Worm (Caenorhabditis elegans) whole organism, late embryonic: ENCODE data around the gene srx-41.

Experiments used
- C08G9.2 ChIP-seq: sonication (generic microtip); optimal IDR thresholded peaks from 2 replicates; lab custom pipeline; 2016; ENCODE audit warnings: mild to moderate bottlenecking, missing genetic modification characterization, moderate library complexity, missing compliant biosample characterization
- F13H6.1 ChIP-seq: sonication (generic microtip); optimal IDR thresholded peaks from 2 replicates; lab custom pipeline; 2016; ENCODE audit warnings: missing genetic modification characterization, missing compliant biosample characterization
- K02D7.2 ChIP-seq: sonication (generic microtip); optimal IDR thresholded peaks from 2 replicates; lab custom pipeline; 2017; ENCODE audit warnings: mild to moderate bottlenecking, missing genetic modification characterization, missing compliant biosample characterization
- K09A11.1 ChIP-seq: sonication (generic microtip); optimal IDR thresholded peaks from 2 replicates; lab custom pipeline; 2017; ENCODE audit warnings: antibody characterized with exemption, mild to moderate bottlenecking, missing genetic modification characterization, missing compliant biosample characterization; ENCODE audit not compliant: insufficient read depth
- Y22D7AL.16 ChIP-seq: sonication (generic microtip); optimal IDR thresholded peaks from 2 replicates; lab custom pipeline; 2016; ENCODE audit warnings: missing genetic modification characterization, missing compliant biosample characterization
- ahr-1 ChIP-seq: sonication (generic microtip); optimal IDR thresholded peaks from 2 replicates; lab custom pipeline; 2016; ENCODE audit warnings: missing genetic modification characterization, missing compliant biosample characterization
- ama-1 ChIP-seq: fragments of 150-350 bp; optimal IDR thresholded peaks from 2 replicates; lab custom pipeline; 2014
- ceh-14 ChIP-seq: sonication (generic microtip); optimal IDR thresholded peaks from 2 replicates; lab custom pipeline; 2016; ENCODE audit warnings: missing genotype, missing genetic modification characterization, missing compliant biosample characterization
- ceh-2 ChIP-seq: sonication (generic microtip); optimal IDR thresholded peaks from 2 replicates; lab custom pipeline; 2016; ENCODE audit warnings: missing genotype, missing genetic modification characterization, missing compliant biosample characterization
- ceh-24 ChIP-seq: sonication (generic microtip); optimal IDR thresholded peaks from 2 replicates; lab custom pipeline; 2016; ENCODE audit warnings: mild to moderate bottlenecking, missing genetic modification characterization, missing compliant biosample characterization
- ceh-30 ChIP-seq: fragments of 150-350 bp; optimal IDR thresholded peaks from 2 replicates; lab custom pipeline; 2014; ENCODE audit warnings: missing biosample characterization, missing genetic modification characterization
- ceh-31 ChIP-seq: sonication (generic microtip); optimal IDR thresholded peaks from 2 replicates; lab custom pipeline; 2016; ENCODE audit warnings: missing genetic modification characterization, missing compliant biosample characterization
- ceh-34 ChIP-seq: sonication (generic microtip); optimal IDR thresholded peaks from 2 replicates; lab custom pipeline; 2016; ENCODE audit warnings: mild to moderate bottlenecking, missing genetic modification characterization, missing compliant biosample characterization
- ceh-6 ChIP-seq: fragments of 200-800 bp; sonication (Bioruptor generic); optimal IDR thresholded peaks from 2 replicates; lab custom pipeline; 2018; ENCODE audit warnings: mild to moderate bottlenecking, missing genetic modification characterization, missing compliant biosample characterization
- ceh-9 ChIP-seq: sonication (generic microtip); optimal IDR thresholded peaks from 2 replicates; lab custom pipeline; 2016; ENCODE audit warnings: mild to moderate bottlenecking, missing genetic modification characterization, inconsistent platforms, missing compliant biosample characterization
- che-1 ChIP-seq: sonication (generic microtip); optimal IDR thresholded peaks from 2 replicates; lab custom pipeline; 2016; ENCODE audit warnings: mild to moderate bottlenecking, missing genetic modification characterization, missing compliant biosample characterization
- dve-1 ChIP-seq: sonication (generic microtip); optimal IDR thresholded peaks from 2 replicates; lab custom pipeline; 2017; ENCODE audit warnings: antibody characterized with exemption, mild to moderate bottlenecking, missing genetic modification characterization, missing compliant biosample characterization
- elt-4 ChIP-seq: sonication (generic microtip); optimal IDR thresholded peaks from 2 replicates; lab custom pipeline; 2016; ENCODE audit warnings: missing genetic modification characterization, missing compliant biosample characterization
- ets-4 ChIP-seq: sonication (generic microtip); optimal IDR thresholded peaks from 2 replicates; lab custom pipeline; 2016; ENCODE audit warnings: missing genetic modification characterization, missing compliant biosample characterization
- eyg-1 ChIP-seq: sonication (generic microtip); optimal IDR thresholded peaks from 2 replicates; lab custom pipeline; 2016; ENCODE audit warnings: missing genotype, missing genetic modification characterization, missing compliant biosample characterization
- fkh-10 ChIP-seq: fragments of 150-350 bp; optimal IDR thresholded peaks from 2 replicates; lab custom pipeline; 2014; ENCODE audit warnings: missing biosample characterization, missing genetic modification reagents, missing genetic modification characterization
- fkh-6 ChIP-seq: sonication (generic microtip); optimal IDR thresholded peaks from 2 replicates; lab custom pipeline; 2016; ENCODE audit warnings: missing genetic modification characterization, missing compliant biosample characterization
- gmeb-2 ChIP-seq: sonication (generic microtip); optimal IDR thresholded peaks from 2 replicates; lab custom pipeline; 2016; ENCODE audit warnings: missing genetic modification characterization, inconsistent platforms, missing compliant biosample characterization
- hlh-30 ChIP-seq: sonication (generic microtip); optimal IDR thresholded peaks from 2 replicates; lab custom pipeline; 2017; ENCODE audit warnings: antibody characterized with exemption, missing genetic modification characterization, missing compliant biosample characterization; ENCODE audit not compliant: insufficient read depth
- hlh-6 ChIP-seq: sonication (generic microtip); optimal IDR thresholded peaks from 2 replicates; lab custom pipeline; 2016; ENCODE audit warnings: missing genotype, missing genetic modification characterization, missing compliant biosample characterization
- lim-6 ChIP-seq: sonication (generic microtip); optimal IDR thresholded peaks from 2 replicates; lab custom pipeline; 2016; ENCODE audit warnings: missing genetic modification characterization, missing compliant biosample characterization
- lin-11 ChIP-seq: fragments of 200-800 bp; sonication (Bioruptor generic); optimal IDR thresholded peaks from 2 replicates; lab custom pipeline; 2018; ENCODE audit warnings: mild to moderate bottlenecking, missing genetic modification characterization, missing compliant biosample characterization
- madf-2 ChIP-seq: sonication (generic microtip); optimal IDR thresholded peaks from 2 replicates; lab custom pipeline; 2017; ENCODE audit warnings: missing genetic modification characterization, missing compliant biosample characterization
- mec-3 ChIP-seq: sonication (generic microtip); optimal IDR thresholded peaks from 2 replicates; lab custom pipeline; 2016; ENCODE audit warnings: borderline replicate concordance, missing genetic modification characterization, missing compliant biosample characterization
- nhr-11 ChIP-seq: fragments of 150-350 bp; optimal IDR thresholded peaks from 2 replicates; lab custom pipeline; 2014; ENCODE audit warnings: missing biosample characterization, missing genetic modification characterization
- npax-4 ChIP-seq: sonication (generic microtip); optimal IDR thresholded peaks from 2 replicates; lab custom pipeline; 2016; ENCODE audit warnings: missing genetic modification characterization, missing compliant biosample characterization
- pax-1 ChIP-seq: fragments of 150-350 bp; optimal IDR thresholded peaks from 2 replicates; lab custom pipeline; 2014; ENCODE audit warnings: missing biosample characterization, missing genetic modification characterization
- pros-1 ChIP-seq: fragments of 150-350 bp; optimal IDR thresholded peaks from 2 replicates; lab custom pipeline; 2014; ENCODE audit warnings: missing biosample characterization, missing genetic modification reagents, missing genetic modification characterization
- ref-2 ChIP-seq: sonication (generic microtip); optimal IDR thresholded peaks from 2 replicates; lab custom pipeline; 2016; ENCODE audit warnings: missing genetic modification characterization, missing compliant biosample characterization
- rnt-1 ChIP-seq: sonication (generic microtip); optimal IDR thresholded peaks from 2 replicates; lab custom pipeline; 2016; ENCODE audit warnings: missing genetic modification characterization, missing compliant biosample characterization
- sox-4 ChIP-seq: sonication (generic microtip); optimal IDR thresholded peaks from 2 replicates; lab custom pipeline; 2017; ENCODE audit warnings: mild to moderate bottlenecking, missing genetic modification characterization, inconsistent platforms, missing compliant biosample characterization
- syd-9 ChIP-seq: sonication (generic microtip); optimal IDR thresholded peaks from 2 replicates; lab custom pipeline; 2016; ENCODE audit warnings: mild to moderate bottlenecking, missing genetic modification characterization, moderate library complexity, missing compliant biosample characterization
- tbx-7 ChIP-seq: sonication (generic microtip); optimal IDR thresholded peaks from 2 replicates; lab custom pipeline; 2016; ENCODE audit warnings: missing genotype, missing genetic modification characterization, missing compliant biosample characterization
- unc-42 ChIP-seq: sonication (generic microtip); optimal IDR thresholded peaks from 2 replicates; lab custom pipeline; 2016; ENCODE audit warnings: missing genotype, missing genetic modification characterization, missing compliant biosample characterization
- unc-86 ChIP-seq: sonication (generic microtip); optimal IDR thresholded peaks from 2 replicates; lab custom pipeline; 2016; ENCODE audit warnings: missing genetic modification characterization, missing compliant biosample characterization
- ztf-16 ChIP-seq: sonication (generic microtip); optimal IDR thresholded peaks from 2 replicates; lab custom pipeline; 2017; ENCODE audit warnings: missing genetic modification characterization, missing compliant biosample characterization

srx-41 gene

ce11 chrV:3670499-3670898 lies 33.5 kb upstream of the srx-41 start, which contains the start of gene Y39H10B.3:
TSS of gene Y39H10B.3 (plus strand) at chrV:3670799.
- TF ChIP-seq ref-2 (tag; lab: Kevin White, UChicago), result no peak

DNA sequence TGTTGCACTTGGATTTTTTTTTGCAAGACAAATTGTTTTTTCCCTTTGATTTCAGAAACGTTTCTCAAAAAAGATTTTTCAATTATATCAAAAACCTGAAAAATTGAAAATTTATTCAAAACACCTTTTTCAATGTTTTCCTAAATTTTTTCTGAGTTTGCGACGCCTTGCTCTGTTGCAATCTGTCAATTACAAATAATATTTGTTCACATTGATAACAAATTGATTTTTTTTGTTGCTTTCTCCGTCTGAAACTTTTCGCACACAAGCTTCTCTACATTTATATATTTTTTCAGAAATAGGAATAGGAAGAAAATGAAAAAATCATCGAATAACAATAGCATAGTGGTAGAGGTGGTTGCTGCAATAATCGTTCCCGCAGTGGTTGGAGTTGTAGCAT lies 31.5 kb upstream of the srx-41 start, which contains the start of gene Y39H10B.2:
Gene Y39H10B.2, plus strand, starts transcription at position 301 of the 400 bp plus-strand sequence.
- TF ChIP-seq sox-4 (no peak), ceh-14 (tag; lab: Kevin White, UChicago) (no peak), ztf-16 (tag; lab: Kevin White, UChicago) (no peak), fkh-6 (tag; lab: Kevin White, UChicago) (no peak), unc-86 (no peak), pros-1 (tag; lab: Kevin White, UChicago) (no peak), fkh-10 (GFP tag; lab: Kevin White, UChicago) (no peak), elt-4 (tag; lab: Kevin White, UChicago) (no peak), npax-4 (tag; lab: Kevin White, UChicago) (no peak), madf-2 (tag; lab: Kevin White, UChicago) (no peak), ets-4 (no peak), ceh-6 (no peak), che-1 (no peak), nhr-11 (no peak), tbx-7 (tag; lab: Kevin White, UChicago) (no peak)
- TF ChIP-seq, all 69 proteins: peak for 0

DNA sequence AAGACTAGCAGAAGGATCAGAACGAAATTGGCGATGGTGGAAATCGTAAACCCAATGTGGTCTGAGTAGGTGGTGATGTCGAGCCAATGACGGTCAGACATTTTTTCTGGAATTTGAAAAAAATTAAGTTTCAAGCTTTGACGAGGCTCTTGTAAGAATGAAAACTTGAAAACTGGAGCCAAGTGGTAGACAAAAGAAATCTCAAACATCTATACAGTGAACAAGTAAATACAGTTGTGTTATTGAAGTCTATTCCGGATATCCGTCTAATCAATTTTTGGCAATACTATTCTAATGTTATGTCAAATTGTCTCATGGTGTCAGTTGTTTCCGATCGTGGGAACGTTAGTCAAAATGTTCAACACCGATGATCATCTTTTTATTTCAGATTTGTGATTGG lies 29.9 kb upstream of the srx-41 start, which contains the start of gene str-113:
Gene str-113, minus strand, starts transcription at position 101 of the 400 bp plus-strand sequence.
- TF ChIP-seq ceh-2 (no peak), lin-11 (tag; lab: Kevin White, UChicago) (no peak), ceh-34 (tag; lab: Kevin White, UChicago) (no peak)
- TF ChIP-seq, all 69 proteins: peak for 0

DNA sequence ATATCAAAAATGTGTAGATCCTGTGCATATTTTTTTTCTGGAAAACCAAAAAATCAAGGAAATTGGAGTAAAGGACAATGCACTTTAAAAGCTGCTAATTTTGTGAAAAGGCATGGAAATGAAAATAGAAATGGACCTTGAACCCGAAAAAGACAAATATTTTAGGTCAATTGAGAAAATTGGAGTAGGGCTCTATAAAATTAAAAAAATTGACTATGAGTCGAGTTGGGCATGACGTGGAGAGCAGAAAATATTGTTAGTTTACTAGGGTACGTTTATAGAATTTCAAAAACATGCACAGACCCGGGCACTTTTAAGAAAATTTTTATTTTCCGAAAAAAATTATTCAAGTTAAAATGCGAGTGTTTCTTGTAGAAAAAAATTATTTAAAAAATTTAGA lies 22.5 kb upstream of the srx-41 start, which contains the start of gene acr-23:
Gene acr-23, minus strand, starts transcription at position 101 of the 400 bp plus-strand sequence.
- TF ChIP-seq dve-1 (tag; lab: Kevin White, UChicago) (no peak), ceh-30 (tag; lab: Kevin White, UChicago) (no peak), mec-3 (tag; lab: Kevin White, UChicago) (no peak), ceh-31 (tag; lab: Kevin White, UChicago) (no peak), eyg-1 (no peak), fkh-6 (tag; lab: Kevin White, UChicago) (no peak), rnt-1 (tag; lab: Kevin White, UChicago) (no peak)

DNA sequence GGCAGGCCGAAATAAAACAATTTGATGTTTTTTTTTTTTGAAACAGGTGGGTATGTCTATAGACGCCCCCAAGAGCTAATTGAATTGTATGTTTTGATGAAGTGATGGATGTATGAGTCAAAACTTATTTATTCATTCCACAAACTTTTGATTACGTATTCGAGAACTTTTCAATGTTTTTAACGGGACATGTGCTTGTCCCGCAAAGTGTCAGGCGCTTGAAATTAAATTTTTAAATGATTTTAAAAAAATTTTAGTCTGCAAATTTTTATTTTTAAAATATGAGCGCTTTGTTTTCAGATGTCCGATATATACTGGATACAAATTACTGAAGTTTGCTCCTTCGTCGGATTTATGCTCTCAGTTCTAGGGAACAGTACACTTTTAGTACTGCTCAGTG lies 12.5 kb upstream of the srx-41 start, which contains the start of gene str-114:
Gene str-114, plus strand, starts transcription at position 301 of the 400 bp plus-strand sequence.
- no peak for TF ChIP-seq K02D7.2 (tag; lab: Kevin White, UChicago)
- no peak for TF ChIP-seq pros-1 (tag; lab: Kevin White, UChicago)
- no peak for TF ChIP-seq ceh-24
- TF ChIP-seq unc-42, result no peak
- TF ChIP-seq hlh-30 (tag; lab: Kevin White, UChicago), result no peak
- no peak for TF ChIP-seq hlh-6 (tag; lab: Kevin White, UChicago)
- TF ChIP-seq, all 69 proteins: peak for 0

ce11 chrV:3647862-3648261 lies 10.9 kb upstream of the srx-41 start, which contains the start of gene F59B1.10:
TSS of gene F59B1.10 (minus strand) at chrV:3647962.
- no peak for TF ChIP-seq Y22D7AL.16 (tag; lab: Kevin White, UChicago)
- no peak for TF ChIP-seq ahr-1 (tag; lab: Kevin White, UChicago)
- no peak for TF ChIP-seq C08G9.2 (tag; lab: Kevin White, UChicago)
- TF ChIP-seq F13H6.1, result no peak
- TF ChIP-seq gmeb-2 (tag; lab: Kevin White, UChicago), result no peak
- no peak for TF ChIP-seq ama-1 (lab: Kevin White, UChicago)
- TF ChIP-seq ceh-9 (tag; lab: Kevin White, UChicago), result no peak
- no peak for TF ChIP-seq mec-3 (tag; lab: Kevin White, UChicago)
- TF ChIP-seq lim-6, result no peak
- no peak for TF ChIP-seq ceh-2
- TF ChIP-seq ceh-30 (tag; lab: Kevin White, UChicago), result no peak
- no peak for TF ChIP-seq syd-9 (tag; lab: Kevin White, UChicago)
- no peak for TF ChIP-seq K09A11.1 (tag; lab: Kevin White, UChicago)
- TF ChIP-seq nhr-11, result no peak
- no peak for TF ChIP-seq pax-1 (tag; lab: Kevin White, UChicago)
